Fruit fly (Drosophila melanogaster): ENCODE measurements around the gene smp-30.

smp-30 gene

dm6 chr3R:14742928-14743327 is 8.1 kb downstream of the smp-30 start (continued):
- TF ChIP-seq CG6791 (GFP tag; IDR thresholded peaks at IDR 0.05; ENCODE audit: partially characterized antibody), result no peak
- no peak for TF ChIP-seq Hand (GFP tag; optimal IDR thresholded peaks at IDR 0.05)
- TF ChIP-seq CG7839 (tag; optimal IDR thresholded peaks at IDR 0.05), result peak; percentile 64
- no peak for TF ChIP-seq sna (GFP tag; IDR thresholded peaks at IDR 0.05; ENCODE audit: partially characterized antibody)
- TF ChIP-seq CG32532 (GFP tag; IDR thresholded peaks at IDR 0.05), result no peak; the same call in 1 of the 2 replicates
- TF ChIP-seq lov (optimal IDR thresholded peaks at IDR 0.05), result no peak
- peak; percentile 78 for TF ChIP-seq lov (GFP tag; IDR thresholded peaks at IDR 0.05)
- no peak for TF ChIP-seq cg (GFP tag; optimal IDR thresholded peaks at IDR 0.05)
- TF ChIP-seq eyg (GFP tag; optimal IDR thresholded peaks at IDR 0.05), result no peak
- TF ChIP-seq grau (tag; optimal IDR thresholded peaks at IDR 0.05), result peak; percentile 90
- no peak for TF ChIP-seq CG12104 (GFP tag; optimal IDR thresholded peaks at IDR 0.05)
- no peak for TF ChIP-seq CG3163 (GFP tag; optimal IDR thresholded peaks at IDR 0.05)
- no peak for TF ChIP-seq run (tag; optimal IDR thresholded peaks at IDR 0.05)
- no peak for TF ChIP-seq CG8944 (GFP tag; optimal IDR thresholded peaks at IDR 0.05)
- TF ChIP-seq Pdp1 (GFP tag; optimal IDR thresholded peaks at IDR 0.05), result peak; percentile 35 to 36
- peak; percentile 28 for TF ChIP-seq CG9437 (GFP tag; optimal IDR thresholded peaks at IDR 0.05)
- peak; percentile 14 for TF ChIP-seq Asciz (GFP tag; optimal IDR thresholded peaks at IDR 0.05)
- TF ChIP-seq bbx (GFP tag; IDR thresholded peaks at IDR 0.05; ENCODE audit: partially characterized antibody), result no peak
- no peak for TF ChIP-seq CG9215 (GFP tag; IDR thresholded peaks at IDR 0.05)
- TF ChIP-seq tx (GFP tag; optimal IDR thresholded peaks at IDR 0.05), result no peak
- peak; percentile 21 for TF ChIP-seq tio (GFP tag; optimal IDR thresholded peaks at IDR 0.05)
- no peak for TF ChIP-seq CG33557 (GFP tag; optimal IDR thresholded peaks at IDR 0.05)
- TF ChIP-seq trh (GFP tag; optimal IDR thresholded peaks at IDR 0.05), result no peak
- peak; percentile 16 for TF ChIP-seq CG15696 (tag; optimal IDR thresholded peaks at IDR 0.05)
- TF ChIP-seq CG4360 (GFP tag; IDR thresholded peaks at IDR 0.05), result peak; percentile 61
- TF ChIP-seq bab2 (GFP tag; optimal IDR thresholded peaks at IDR 0.05), result peak; percentile 20
- TF ChIP-seq Mrtf (GFP tag; IDR thresholded peaks at IDR 0.05), result peak; percentile 41; the same call in 1 of the 3 replicates
- TF ChIP-seq crc (GFP tag; optimal IDR thresholded peaks at IDR 0.05), result no peak
- no peak for TF ChIP-seq CG14667 (GFP tag; IDR thresholded peaks at IDR 0.05)
- TF ChIP-seq CG6854 (GFP tag; optimal IDR thresholded peaks at IDR 0.05), result no peak
- no peak for TF ChIP-seq Ravus (GFP tag; IDR thresholded peaks at IDR 0.05)
- peak; percentile 67 for TF ChIP-seq Ada2b (GFP tag; IDR thresholded peaks at IDR 0.05)
- no peak for TF ChIP-seq CG31365 (tag; optimal IDR thresholded peaks at IDR 0.05)
- TF ChIP-seq CG32772 (GFP tag; IDR thresholded peaks at IDR 0.05), result peak; percentile 67
- no peak for TF ChIP-seq Trl (optimal IDR thresholded peaks at IDR 0.05)
- no peak for TF ChIP-seq Trl (GFP tag; optimal IDR thresholded peaks at IDR 0.05)
- peak; percentile 42 for TF ChIP-seq Abd-B (GFP tag; optimal IDR thresholded peaks at IDR 0.05)
- no peak for TF ChIP-seq CG18619 (GFP tag; optimal IDR thresholded peaks at IDR 0.05)
- TF ChIP-seq maf-S (GFP tag; optimal IDR thresholded peaks at IDR 0.05), result no peak
- TF ChIP-seq pfk (GFP tag; optimal IDR thresholded peaks at IDR 0.05), result no peak
- TF ChIP-seq wor (GFP tag; IDR thresholded peaks at IDR 0.05), result peak; percentile 47
- no peak for TF ChIP-seq Mes4 (GFP tag; optimal IDR thresholded peaks at IDR 0.05)
- TF ChIP-seq nau (GFP tag; optimal IDR thresholded peaks at IDR 0.05), result no peak
- no peak for TF ChIP-seq caup (GFP tag; optimal IDR thresholded peaks at IDR 0.05; ENCODE audit: severe bottlenecking)
- TF ChIP-seq CG9727 (GFP tag; optimal IDR thresholded peaks at IDR 0.05), result peak; percentile 34
- TF ChIP-seq Adf1 (GFP tag; IDR thresholded peaks at IDR 0.05), result no peak
- TF ChIP-seq Sry-δ (GFP tag; optimal IDR thresholded peaks at IDR 0.05), result no peak
- TF ChIP-seq CG8290 (GFP tag; optimal IDR thresholded peaks at IDR 0.05), result peak; percentile 18
- TF ChIP-seq CG8290 (tag; optimal IDR thresholded peaks at IDR 0.05), result no peak
- TF ChIP-seq prd (optimal IDR thresholded peaks at IDR 0.05), result no peak
- peak; percentile 88 for TF ChIP-seq prd (GFP tag; IDR thresholded peaks at IDR 0.05)
- peak; percentile 55 for TF ChIP-seq CG17359 (tag; optimal IDR thresholded peaks at IDR 0.05)
- TF ChIP-seq danr (GFP tag; IDR thresholded peaks at IDR 0.05), result no peak

Data from whole organism, embryonic.